Worm (Caenorhabditis elegans) whole organism, L2 larva: ENCODE data around the gene ZK1193.2.

Experiments used
- C34F6.9 ChIP-seq: fragments of 150-350 bp; optimal IDR thresholded peaks from 2 replicates; lab custom pipeline; 2014; ENCODE audit warnings: missing biosample characterization, missing genetic modification characterization
- F13H6.1 ChIP-seq: sonication (generic microtip); optimal IDR thresholded peaks from 2 replicates; lab custom pipeline; 2016; ENCODE audit warnings: missing genetic modification characterization, missing compliant biosample characterization
- ZK546.5 ChIP-seq: sonication (generic microtip); optimal IDR thresholded peaks from 2 replicates; lab custom pipeline; 2017; ENCODE audit warnings: missing biosample characterization, missing genetic modification characterization
- alr-1 ChIP-seq: fragments of 150-350 bp; optimal IDR thresholded peaks from 2 replicates; lab custom pipeline; 2014; ENCODE audit warnings: missing biosample characterization, missing genetic modification characterization
- aly-2 ChIP-seq: fragments of 150-350 bp; optimal IDR thresholded peaks from 2 replicates; lab custom pipeline; 2014; ENCODE audit warnings: missing biosample characterization, missing genetic modification characterization
- ama-1 ChIP-seq: fragments of 150-350 bp; optimal IDR thresholded peaks from 2 replicates; lab custom pipeline; 2018; ENCODE audit warnings: inconsistent platforms
- blmp-1 ChIP-seq: sonication (generic microtip); optimal IDR thresholded peaks from 2 replicates; lab custom pipeline; 2017; ENCODE audit warnings: missing genetic modification characterization, mild to moderate bottlenecking, missing compliant biosample characterization, antibody characterized with exemption, moderate library complexity; ENCODE audit not compliant: insufficient read depth
- ceh-16 ChIP-seq: fragments of 150-350 bp; optimal IDR thresholded peaks from 2 replicates; lab custom pipeline; 2014; ENCODE audit warnings: missing biosample characterization, missing genetic modification characterization
- ceh-82 ChIP-seq: fragments of 150-350 bp; optimal IDR thresholded peaks from 2 replicates; lab custom pipeline; 2014; ENCODE audit warnings: missing biosample characterization, missing genetic modification characterization
- crh-2 ChIP-seq: sonication (generic microtip); optimal IDR thresholded peaks from 2 replicates; lab custom pipeline; 2017; ENCODE audit warnings: missing biosample characterization, missing genetic modification characterization
- dmd-4 ChIP-seq: sonication (generic microtip); optimal IDR thresholded peaks from 2 replicates; lab custom pipeline; 2017; ENCODE audit warnings: missing biosample characterization, missing genetic modification characterization
- egl-27 ChIP-seq: sonication (generic microtip); optimal IDR thresholded peaks from 3 replicates; lab custom pipeline; 2017; ENCODE audit warnings: missing biosample characterization, missing genetic modification reagents, missing genetic modification characterization
- fos-1 ChIP-seq: fragments of 150-350 bp; optimal IDR thresholded peaks from 2 replicates; lab custom pipeline; 2014; ENCODE audit warnings: missing biosample characterization, missing genetic modification characterization
- gmeb-1 ChIP-seq: fragments of 150-350 bp; optimal IDR thresholded peaks from 2 replicates; lab custom pipeline; 2014; ENCODE audit warnings: missing biosample characterization, missing genetic modification characterization
- lin-11 ChIP-seq: fragments of 150-350 bp; sonication (generic microtip); optimal IDR thresholded peaks from 2 replicates; lab custom pipeline; 2014; ENCODE audit warnings: missing biosample characterization, missing genetic modification characterization, inconsistent platforms, mixed read lengths
- lin-13 ChIP-seq: fragments of 150-350 bp; optimal IDR thresholded peaks from 2 replicates; lab custom pipeline; 2014; ENCODE audit warnings: missing biosample characterization, missing genetic modification reagents, missing genetic modification characterization
- lin-39 ChIP-seq: fragments of 150-350 bp; optimal IDR thresholded peaks from 2 replicates; lab custom pipeline; 2014; ENCODE audit warnings: missing biosample characterization, missing genetic modification reagents, missing genetic modification characterization
- lsy-2 ChIP-seq, 2 experiments: fragments of 150-350 bp in 1 of 2; sonication (generic microtip) in 1 of 2; optimal IDR thresholded peaks; 2 replicates each; lab custom pipeline; 2014 to 2017; ENCODE audit warnings: missing biosample characterization in 2 of 2, missing genetic modification characterization in 2 of 2
- mdl-1 ChIP-seq, 2 experiments: fragments of 150-350 bp in 1 of 2; sonication (generic microtip) in 1 of 2; optimal IDR thresholded peaks; 2 replicates each; lab custom pipeline; 2017; ENCODE audit warnings: missing biosample characterization in 2 of 2, missing genetic modification characterization in 2 of 2
- nhr-10 ChIP-seq: sonication (generic microtip); optimal IDR thresholded peaks from 2 replicates; lab custom pipeline; 2017; ENCODE audit warnings: missing biosample characterization, missing genetic modification characterization
- nhr-11 ChIP-seq: fragments of 150-350 bp; optimal IDR thresholded peaks from 2 replicates; lab custom pipeline; 2014; ENCODE audit warnings: missing biosample characterization, missing genetic modification characterization
- nhr-12 ChIP-seq: fragments of 150-350 bp; optimal IDR thresholded peaks from 2 replicates; lab custom pipeline; 2014; ENCODE audit warnings: missing biosample characterization, missing genetic modification characterization
- nhr-129 ChIP-seq: fragments of 150-350 bp; optimal IDR thresholded peaks from 2 replicates; lab custom pipeline; 2014; ENCODE audit warnings: missing biosample characterization, missing genetic modification characterization
- nhr-21 ChIP-seq: fragments of 150-350 bp; optimal IDR thresholded peaks from 2 replicates; lab custom pipeline; 2014; ENCODE audit warnings: missing biosample characterization, missing genetic modification characterization
- nhr-25 ChIP-seq: fragments of 150-350 bp; sonication (generic microtip); optimal IDR thresholded peaks from 3 replicates; lab custom pipeline; 2014; ENCODE audit warnings: missing biosample characterization, missing genetic modification characterization
- nhr-6 ChIP-seq: fragments of 150-350 bp; optimal IDR thresholded peaks from 2 replicates; lab custom pipeline; 2014; ENCODE audit warnings: missing biosample characterization, missing genetic modification characterization
- nhr-77 ChIP-seq: fragments of 150-350 bp; optimal IDR thresholded peaks from 2 replicates; lab custom pipeline; 2014; ENCODE audit warnings: missing biosample characterization, missing genetic modification characterization
- peb-1 ChIP-seq: fragments of 150-350 bp; optimal IDR thresholded peaks from 2 replicates; lab custom pipeline; 2014; ENCODE audit warnings: missing biosample characterization, missing genetic modification characterization
- sem-4 ChIP-seq: fragments of 150-350 bp; optimal IDR thresholded peaks from 2 replicates; lab custom pipeline; 2014; ENCODE audit warnings: missing biosample characterization, missing genetic modification reagents, missing genetic modification characterization
- skn-1 ChIP-seq: sonication (generic microtip); optimal IDR thresholded peaks from 2 replicates; lab custom pipeline; 2017; ENCODE audit warnings: missing biosample characterization, missing genetic modification characterization
- sma-3 ChIP-seq: sonication (generic microtip); optimal IDR thresholded peaks from 2 replicates; lab custom pipeline; 2016; ENCODE audit warnings: missing genetic modification reagents, missing genetic modification characterization, missing compliant biosample characterization
- sma-9 ChIP-seq, 2 experiments: fragments of 150-350 bp in 1 of 2; sonication (generic microtip) in 1 of 2; optimal IDR thresholded peaks; 2 replicates each; lab custom pipeline; 2014 to 2016; ENCODE audit warnings: missing genetic modification characterization in 2 of 2, mild to moderate bottlenecking in 1 of 2, missing biosample characterization in 1 of 2, missing compliant biosample characterization in 1 of 2, missing genetic modification reagents in 1 of 2, moderate library complexity in 1 of 2
- snpc-4 ChIP-seq: fragments of 150-350 bp; optimal IDR thresholded peaks from 2 replicates; lab custom pipeline; 2014; ENCODE audit warnings: missing biosample characterization, missing genetic modification characterization
- unc-39 ChIP-seq: fragments of 150-350 bp; optimal IDR thresholded peaks from 2 replicates; lab custom pipeline; 2014; ENCODE audit warnings: missing biosample characterization, missing genetic modification characterization
- unc-55 ChIP-seq: fragments of 150-350 bp; sonication (generic microtip); optimal IDR thresholded peaks from 3 replicates; lab custom pipeline; 2014; ENCODE audit warnings: missing biosample characterization, missing genetic modification reagents, missing genetic modification characterization
- unc-62 ChIP-seq: fragments of 150-350 bp; optimal IDR thresholded peaks from 2 replicates; lab custom pipeline; 2014; ENCODE audit warnings: missing biosample characterization, missing genetic modification reagents, missing genetic modification characterization
- zag-1 ChIP-seq: fragments of 150-350 bp; optimal IDR thresholded peaks from 2 replicates; lab custom pipeline; 2014; ENCODE audit warnings: missing biosample characterization, missing genetic modification characterization
- ztf-1 ChIP-seq: fragments of 200-800 bp; sonication (Bioruptor generic); conservative IDR thresholded peaks from 2 replicates; pipeline ENCODE4 v1.3.6; 2022; ENCODE audit warnings: missing genetic modification characterization, missing compliant biosample characterization
- ztf-11 ChIP-seq: sonication (generic microtip); optimal IDR thresholded peaks from 2 replicates; lab custom pipeline; 2017; ENCODE audit warnings: missing biosample characterization, missing genetic modification characterization
- ztf-4 ChIP-seq: fragments of 150-350 bp; optimal IDR thresholded peaks from 2 replicates; lab custom pipeline; 2014; ENCODE audit warnings: missing biosample characterization, missing genetic modification characterization

ZK1193.2 gene

ce11 chrX:390469-390868 is 35.0 kb downstream of the ZK1193.2 start, which contains the start of gene R04A9.9:
Gene R04A9.9 (minus strand): TSS chrX:390569.
- TF ChIP-seq ZK546.5 (tag; lab: Kevin White, UChicago) (no peak), nhr-12 (tag; lab: Kevin White, UChicago) (no peak), sem-4 (tag; lab: Kevin White, UChicago) (no peak), nhr-77 (tag; lab: Kevin White, UChicago) (no peak), snpc-4 (tag; lab: Kevin White, UChicago) (no peak)

DNA sequence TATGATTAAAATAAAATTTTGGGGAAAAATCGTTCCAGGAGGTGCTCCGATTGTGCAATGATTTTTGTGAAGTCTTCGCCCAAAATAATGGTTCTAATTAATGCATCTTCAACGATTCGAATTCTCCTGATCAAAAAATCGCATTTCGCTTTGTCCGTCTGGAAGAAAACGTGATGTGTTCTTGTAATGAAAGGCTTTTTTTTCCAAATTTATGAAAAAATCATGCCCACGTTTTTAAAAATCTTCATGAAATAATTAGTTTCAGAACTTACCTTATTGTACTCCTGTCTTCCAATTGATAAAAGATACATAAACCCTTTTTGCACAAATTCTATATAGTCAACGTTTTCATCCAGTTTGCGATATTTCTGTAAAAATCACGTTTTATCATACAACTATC is 35.9 kb downstream of the ZK1193.2 start:
- TF ChIP-seq nhr-10 (tag; lab: Kevin White, UChicago), result no peak
- no peak for TF ChIP-seq nhr-129 (tag; lab: Kevin White, UChicago)
- no peak for TF ChIP-seq unc-62
- TF ChIP-seq lin-39, result no peak
- no peak for TF ChIP-seq alr-1 (tag; lab: Kevin White, UChicago)
- no peak for TF ChIP-seq nhr-12 (tag; lab: Kevin White, UChicago)
- TF ChIP-seq fos-1 (tag; lab: Kevin White, UChicago), result no peak
- no peak for TF ChIP-seq nhr-21 (tag; lab: Kevin White, UChicago)
- TF ChIP-seq lsy-2 (tag; optimal IDR thresholded peaks at IDR 0.05; lab: Kevin White, UChicago), result no peak
- TF ChIP-seq unc-39, result no peak
- no peak for TF ChIP-seq nhr-25 (tag; lab: Kevin White, UChicago)
- no peak for TF ChIP-seq ztf-4
- no peak for TF ChIP-seq crh-2
- TF ChIP-seq nhr-77 (tag; lab: Kevin White, UChicago), result no peak
- no peak for TF ChIP-seq ceh-82 (tag; lab: Kevin White, UChicago)
- TF ChIP-seq lin-13 (GFP tag; lab: Kevin White, UChicago), result no peak
- no peak for TF ChIP-seq ZK546.5 (tag; lab: Kevin White, UChicago)
- no peak for TF ChIP-seq sma-9 (GFP tag; optimal IDR thresholded peaks at IDR 0.05; lab: Kevin White, UChicago)
- TF ChIP-seq sma-9 (tag; optimal IDR thresholded peaks at IDR 0.05; lab: Kevin White, UChicago), result no peak
- no peak for TF ChIP-seq C34F6.9 (tag; lab: Kevin White, UChicago)
- no peak for TF ChIP-seq mdl-1 (tag; optimal IDR thresholded peaks at IDR 0.05; lab: Kevin White, UChicago)

DNA sequence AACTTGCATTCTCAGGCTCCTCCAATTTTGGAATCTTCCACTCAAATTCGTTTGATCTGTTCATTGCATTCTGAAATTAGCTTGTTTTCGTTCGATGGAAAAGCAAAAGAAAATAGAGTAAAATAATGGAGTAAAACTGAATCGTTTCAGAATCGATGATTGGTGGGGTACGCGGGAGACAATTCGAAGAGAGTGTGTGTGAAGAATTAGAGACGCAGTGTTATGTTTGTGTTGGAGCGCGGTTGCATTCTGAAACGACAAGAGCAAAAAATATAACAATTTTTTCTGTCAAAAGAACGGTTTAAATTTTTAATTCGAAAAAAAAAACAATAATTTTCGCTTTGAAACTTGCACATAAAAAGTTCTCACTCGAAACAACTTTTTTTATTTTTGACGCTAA is 36.7 kb downstream of the ZK1193.2 start, which contains the start of gene ceh-93:
TSS of gene ceh-93 (minus strand) at position 70 of the 400 bp plus-strand sequence.
- TF ChIP-seq nhr-21 (tag; lab: Kevin White, UChicago) (no peak), blmp-1 (tag; lab: Kevin White, UChicago) (no peak), ztf-1 (GFP tag; lab: Robert Waterston, UW) (no peak), nhr-129 (tag; lab: Kevin White, UChicago) (peak; percentile 36), unc-55 (GFP tag; lab: Kevin White, UChicago) (peak; percentile 58), aly-2 (tag; lab: Kevin White, UChicago) (no peak), snpc-4 (tag; lab: Kevin White, UChicago) (no peak), egl-27 (tag; lab: Kevin White, UChicago) (no peak), nhr-25 (tag; lab: Kevin White, UChicago) (no peak), C34F6.9 (tag; lab: Kevin White, UChicago) (peak; percentile 52), gmeb-1 (tag; lab: Kevin White, UChicago) (no peak), skn-1 (tag; lab: Kevin White, UChicago) (no peak), zag-1 (tag; lab: Kevin White, UChicago) (no peak), alr-1 (tag; lab: Kevin White, UChicago) (no peak), crh-2 (no peak), nhr-6 (tag; lab: Kevin White, UChicago) (no peak), fos-1 (tag; lab: Kevin White, UChicago) (no peak), ama-1 (lab: Kevin White, UChicago) (no peak), peb-1 (no peak), dmd-4 (tag; lab: Kevin White, UChicago) (no peak), ceh-82 (tag; lab: Kevin White, UChicago) (no peak), sma-9 (GFP tag; optimal IDR thresholded peaks at IDR 0.05; lab: Kevin White, UChicago) (no peak), sma-9 (tag; optimal IDR thresholded peaks at IDR 0.05; lab: Kevin White, UChicago) (no peak), ztf-11 (tag; lab: Kevin White, UChicago) (no peak)

DNA sequence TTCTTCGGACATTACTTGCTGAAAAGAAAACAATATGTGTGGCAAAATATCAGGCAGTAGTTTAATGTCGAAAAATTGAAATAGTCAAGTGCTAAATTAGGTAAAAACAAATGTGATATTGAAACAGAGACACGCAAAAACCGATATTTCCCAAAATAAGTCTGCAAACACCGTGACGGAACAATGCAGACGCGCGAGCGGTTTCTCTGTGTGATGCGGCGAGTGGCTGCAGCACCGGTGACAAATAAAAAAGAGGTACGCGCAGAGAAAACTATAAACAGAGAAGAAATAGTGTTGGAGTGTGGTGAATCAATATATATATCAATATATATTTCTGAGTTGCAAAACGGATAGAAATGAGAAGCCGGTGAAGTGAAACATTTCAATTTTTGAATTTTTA is 42.7 kb downstream of the ZK1193.2 start, which contains the start of gene ife-2:
TSS of gene ife-2 (minus strand) at position 18 of the 400 bp plus-strand sequence.
- TF ChIP-seq F13H6.1 (tag; lab: Kevin White, UChicago) (peak; percentile 55), nhr-25 (tag; lab: Kevin White, UChicago) (peak; percentile 64), unc-39 (no peak), lin-13 (GFP tag; lab: Kevin White, UChicago) (peak; percentile 67), lsy-2 (tag; optimal IDR thresholded peaks at IDR 0.05; lab: Kevin White, UChicago) (peak; percentile 21 to 77), nhr-11 (tag; lab: Kevin White, UChicago) (no peak), nhr-21 (tag; lab: Kevin White, UChicago) (peak; percentile 56), unc-62 (no peak), C34F6.9 (tag; lab: Kevin White, UChicago) (peak; percentile 80), unc-55 (GFP tag; lab: Kevin White, UChicago) (peak; percentile 61), sma-3 (GFP tag; lab: Kevin White, UChicago) (peak; percentile 72), ceh-16 (tag; lab: Kevin White, UChicago) (peak; percentile 6), lin-11 (tag; lab: Kevin White, UChicago) (peak; percentile 59), gmeb-1 (tag; lab: Kevin White, UChicago) (peak; percentile 74), snpc-4 (tag; lab: Kevin White, UChicago) (peak; percentile 18), nhr-129 (tag; lab: Kevin White, UChicago) (peak; percentile 58), crh-2 (peak; percentile 72), fos-1 (tag; lab: Kevin White, UChicago) (peak; percentile 84), egl-27 (tag; lab: Kevin White, UChicago) (no peak)
